Worm (Caenorhabditis elegans) whole organism, L4 larva: ENCODE measurements around the gene F35H12.6.

ENCODE experiments used
- ceh-44 ChIP-seq: fragments of 200-800 bp; sonication (Bioruptor generic); IDR thresholded peaks from 2 replicates; pipeline ENCODE4 v1.3.6; 2022; ENCODE audit warnings: missing genetic modification reagents, missing genetic modification characterization, missing compliant biosample characterization
- dve-1 ChIP-seq: sonication (generic microtip); optimal IDR thresholded peaks from 2 replicates; lab custom pipeline; 2017; ENCODE audit warnings: antibody characterized with exemption, mild to moderate bottlenecking, missing genetic modification characterization, missing compliant biosample characterization; ENCODE audit not compliant: insufficient read depth
- fos-1 ChIP-seq: fragments of 150-350 bp; optimal IDR thresholded peaks from 2 replicates; lab custom pipeline; 2014; ENCODE audit warnings: missing biosample characterization, missing genetic modification characterization
- madf-5 ChIP-seq, 2 experiments: fragments of 200-800 bp; sonication (Bioruptor generic); IDR thresholded peaks; 2 replicates each; pipeline ENCODE4 v1.3.6; 2022; ENCODE audit warnings: missing compliant biosample characterization in 2 of 2, missing genetic modification characterization in 2 of 2
- mxl-3 ChIP-seq: fragments of 200-800 bp; sonication (Bioruptor generic); optimal IDR thresholded peaks from 2 replicates; lab custom pipeline; 2018; ENCODE audit warnings: mild to moderate bottlenecking, missing genetic modification characterization, missing compliant biosample characterization
- nhr-11 ChIP-seq: fragments of 150-350 bp; optimal IDR thresholded peaks from 2 replicates; lab custom pipeline; 2014; ENCODE audit warnings: missing biosample characterization, missing genetic modification characterization

DNA sequence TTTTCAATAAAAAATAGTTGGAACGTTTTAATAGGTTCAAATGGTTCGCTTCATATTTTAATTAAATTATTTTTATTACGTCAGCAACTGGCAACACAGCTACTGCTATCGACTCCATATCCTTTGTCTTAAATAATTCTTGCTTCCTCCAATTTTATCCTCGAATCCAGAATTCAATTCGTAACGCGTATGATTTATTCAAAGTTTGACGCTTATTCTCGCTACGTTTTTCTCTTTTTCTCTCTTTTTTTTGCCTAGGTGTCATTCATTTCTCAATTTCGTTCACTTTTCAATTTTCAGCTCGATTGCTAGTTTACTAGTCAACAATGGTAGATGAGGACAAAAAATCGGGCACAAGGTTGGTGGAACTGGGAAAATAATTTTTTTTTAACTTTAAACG is 37.4 kb downstream of the F35H12.6 start, which contains the start of gene arr-1:
- TF ChIP-seq mxl-3 (GFP tag; lab: Kevin White, UChicago) (no peak), ceh-44 (GFP tag; lab: Robert Waterston, UW) (no peak), madf-5 (GFP tag; IDR thresholded peaks at IDR 0.05; lab: Robert Waterston, UW) (no peak), dve-1 (tag; lab: Kevin White, UChicago) (no peak), fos-1 (no peak), nhr-11 (tag; lab: Kevin White, UChicago) (no peak)
